Worm (Caenorhabditis elegans): Measurements from ENCODE around the gene Y41C4A.21.

ce11 chrIII:11694975-11695374 lies 37.2 kb upstream of the Y41C4A.21 start, which contains the start of gene Y41C4A.22:
- TF ChIP-seq nhr-76 (tag; optimal IDR thresholded peaks at IDR 0.05) = no peak
- TF ChIP-seq unc-39 (tag; optimal IDR thresholded peaks at IDR 0.05) = no peak
- no peak for TF ChIP-seq lin-13 (tag; optimal IDR thresholded peaks at IDR 0.05)
- no peak for TF ChIP-seq nhr-237 (tag; optimal IDR thresholded peaks at IDR 0.05)
- TF ChIP-seq sem-2 (GFP tag; optimal IDR thresholded peaks at IDR 0.05) = no peak
- TF ChIP-seq mls-2 (tag; optimal IDR thresholded peaks at IDR 0.05) = no peak
- TF ChIP-seq cnd-1 (tag; optimal IDR thresholded peaks at IDR 0.05) = no peak
- TF ChIP-seq mab-5 (tag; optimal IDR thresholded peaks at IDR 0.05) = no peak
- TF ChIP-seq pha-4 (tag; optimal IDR thresholded peaks at IDR 0.05) = no peak
- TF ChIP-seq snpc-4 (tag; optimal IDR thresholded peaks at IDR 0.05) = no peak
- no peak for TF ChIP-seq nhr-28 (tag; optimal IDR thresholded peaks at IDR 0.05)
- no peak for TF ChIP-seq ztf-11 (tag; optimal IDR thresholded peaks at IDR 0.05)
- no peak for TF ChIP-seq lsy-2 (tag; optimal IDR thresholded peaks at IDR 0.05)
- TF ChIP-seq ces-1 (GFP tag; optimal IDR thresholded peaks at IDR 0.05) = no peak

Measured in whole organism, mixed stage, embryonic.